Worm (Caenorhabditis elegans) whole organism, dauer: ENCODE measurements around the gene sra-34.

Experiments
- unc-62 ChIP-seq: sonication (generic microtip); optimal IDR thresholded peaks from 2 replicates; lab custom pipeline; 2017; ENCODE audit warnings: missing biosample characterization, missing genetic modification reagents, missing genetic modification characterization

Gene sra-34

ce11 chrII:4565205-4565604 lies 21.7 kb upstream of the sra-34 start:
- TF ChIP-seq unc-62 = no peak

ce11 chrII:4562503-4563000 lies 19.1 kb upstream of the sra-34 start, which contains the start of gene dao-2:
Gene dao-2, plus strand, starts transcription at chrII:4562950.
- no peak for TF ChIP-seq unc-62

- no peak for TF ChIP-seq unc-62
These were observed 16.6 kb upstream of the sra-34 start, which contains the start of gene M03A1.8 for ce11 chrII:4560068-4560467. Gene M03A1.8, plus strand, starts transcription at chrII:4560336.

- TF ChIP-seq unc-62 = no peak
These were observed 14.0 kb upstream of the sra-34 start, which contains the start of gene M03A1.3 for ce11 chrII:4557487-4557886. Gene M03A1.3, plus strand, starts transcription at chrII:4557787.

ce11 chrII:4552088-4552487 lies 8.6 kb upstream of the sra-34 start:
- TF ChIP-seq unc-62 = no peak

ce11 chrII:4550783-4551182 lies 7.3 kb upstream of the sra-34 start, which contains the start of gene K07E1.1:
Gene K07E1.1, plus strand, starts transcription at chrII:4551083.
- TF ChIP-seq unc-62 = no peak

ce11 chrII:4549983-4550572 lies 6.6 kb upstream of the sra-34 start:
- no peak for TF ChIP-seq unc-62

ce11 chrII:4548408-4548807 lies 4.9 kb upstream of the sra-34 start:
- no peak for TF ChIP-seq unc-62

- no peak for TF ChIP-seq unc-62
These were observed 2.8 kb downstream of the sra-34 start, which contains the start of gene sra-36 for ce11 chrII:4540631-4541030. Gene sra-36, minus strand, starts transcription at chrII:4540731.

- no peak for TF ChIP-seq unc-62
These were observed 6.3 kb downstream of the sra-34 start, which contains the start of gene sra-33 for ce11 chrII:4537141-4537540. Gene sra-33, minus strand, starts transcription at chrII:4537241.

- TF ChIP-seq unc-62 = no peak
These were observed 11.6 kb downstream of the sra-34 start, which contains the start of gene sra-32 for ce11 chrII:4531880-4532279. Gene sra-32, minus strand, starts transcription at chrII:4531980.

ce11 chrII:4527800-4528199 lies 15.7 kb downstream of the sra-34 start, which contains the start of gene sra-35:
Gene sra-35, minus strand, starts transcription at chrII:4527900.
- no peak for TF ChIP-seq unc-62

ce11 chrII:4525185-4525584 lies 18.3 kb downstream of the sra-34 start:
- no peak for TF ChIP-seq unc-62

- TF ChIP-seq unc-62 = no peak
These were observed 20.3 kb downstream of the sra-34 start, which contains the start of the genes B0304.4 and B0304.2 for ce11 chrII:4523122-4523672. Gene B0304.4, minus strand, starts transcription at chrII:4523222. Gene B0304.2, plus strand, starts transcription at chrII:4523622.

ce11 chrII:4519976-4520594 lies 23.4 kb downstream of the sra-34 start:
- TF ChIP-seq unc-62 = no peak

- no peak for TF ChIP-seq unc-62
These were observed 25.1 kb downstream of the sra-34 start, which contains the start of gene hlh-1 for ce11 chrII:4518300-4518907. Gene hlh-1, plus strand, starts transcription at chrII:4518574.

ce11 chrII:4517254-4517653 lies 26.2 kb downstream of the sra-34 start:
- TF ChIP-seq unc-62 = no peak
